Worm (Caenorhabditis elegans) whole organism, L4/young adult: ENCODE measurements around the gene C16C8.10.
"Not testable (repeated sequence)": the region's sequence is repeated elsewhere in the genome, so short reads cannot be mapped to it uniquely, and the experiment has no call there.

Experiments
- W03F9.2 ChIP-seq: fragments of 150-350 bp; optimal IDR thresholded peaks from 2 replicates; lab custom pipeline; 2014; ENCODE audit warnings: missing biosample characterization, missing genetic modification characterization
- dao-5 ChIP-seq: sonication (generic microtip); optimal IDR thresholded peaks from 2 replicates; lab custom pipeline; 2016; ENCODE audit warnings: missing genotype, missing genetic modification characterization, moderate library complexity, missing compliant biosample characterization
- him-1 ChIP-seq: sonication (generic microtip); optimal IDR thresholded peaks from 2 replicates; lab custom pipeline; 2016; ENCODE audit warnings: missing genotype, missing genetic modification reagents, missing genetic modification characterization, missing compliant biosample characterization

The C16C8.10 gene

DNA sequence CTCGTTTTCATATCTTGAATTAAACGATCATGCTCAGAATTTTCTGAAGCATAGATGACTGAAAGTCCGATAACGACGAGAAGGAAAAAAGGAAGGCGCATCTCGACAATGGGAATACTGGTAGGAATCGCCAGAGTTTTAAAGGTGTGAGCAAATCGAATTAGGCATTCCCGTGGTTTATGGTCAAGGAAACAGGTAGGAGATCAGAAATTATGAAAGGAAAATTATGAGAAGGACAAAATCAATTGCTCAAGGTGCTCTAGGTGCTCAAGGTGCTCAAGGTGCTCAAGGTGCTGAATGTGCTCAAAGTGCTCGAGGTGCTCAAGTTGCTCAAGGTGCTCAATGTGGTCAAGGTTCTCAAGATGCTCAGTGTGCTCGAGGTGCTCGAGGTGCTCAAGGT, at the start of gene C16C8.10:
TSS of gene C16C8.10 (minus strand) at position 101 of the 400 bp plus-strand sequence.
- not testable (repeated sequence) for TF ChIP-seq dao-5; W03F9.2 (tag; lab: Kevin White, UChicago); him-1 (tag; lab: Kevin White, UChicago)

DNA sequence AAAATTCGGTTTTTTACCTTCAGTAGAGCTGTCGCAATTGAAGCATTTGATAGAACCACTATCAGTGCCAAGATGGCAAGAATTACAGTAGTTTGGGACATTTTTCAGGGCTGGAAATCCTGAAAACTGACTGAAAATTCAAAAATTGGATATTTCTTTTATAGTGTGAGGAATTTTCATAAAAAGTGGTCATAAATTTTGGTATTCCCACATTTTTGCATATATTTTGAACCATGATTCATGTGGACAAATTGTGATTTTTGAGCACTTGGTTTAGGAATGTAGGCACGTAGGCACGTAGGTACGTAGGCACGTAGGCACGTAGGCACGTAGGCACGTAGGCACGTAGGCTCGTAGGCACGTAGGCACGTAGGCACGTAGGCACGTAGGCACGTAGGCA, 47.8 kb upstream of the C16C8.10 start, which contains the start of gene Y49F6B.19:
TSS of gene Y49F6B.19 (minus strand) at position 101 of the 400 bp plus-strand sequence.
- no peak for TF ChIP-seq dao-5
- no peak for TF ChIP-seq him-1 (tag; lab: Kevin White, UChicago)
- TF ChIP-seq W03F9.2 (tag; lab: Kevin White, UChicago) = no peak

DNA sequence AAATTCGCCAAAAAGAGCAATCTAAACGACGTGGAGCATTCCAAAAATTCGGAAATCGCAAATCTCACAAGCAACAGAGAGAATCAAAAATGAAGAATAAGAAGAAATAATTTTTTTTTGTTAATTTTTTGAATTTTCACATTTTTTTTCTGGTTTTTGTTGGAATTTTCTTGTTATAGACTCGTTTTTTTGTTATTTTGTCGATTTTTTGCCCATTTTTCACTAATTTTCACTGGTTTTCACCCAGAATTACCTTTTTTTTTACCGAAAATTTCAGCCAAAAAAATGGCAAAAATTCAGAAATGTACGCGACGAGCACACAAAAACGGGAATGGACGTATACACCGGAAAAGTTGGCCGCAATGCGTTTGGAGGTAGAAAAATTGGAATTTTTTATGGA, 40.2 kb upstream of the C16C8.10 start, which contains the start of gene cyh-1:
TSS of gene cyh-1 (plus strand) at position 301 of the 400 bp plus-strand sequence.
- TF ChIP-seq him-1 (tag; lab: Kevin White, UChicago) = no peak
- TF ChIP-seq dao-5 = no peak
- no peak for TF ChIP-seq W03F9.2 (tag; lab: Kevin White, UChicago)

DNA sequence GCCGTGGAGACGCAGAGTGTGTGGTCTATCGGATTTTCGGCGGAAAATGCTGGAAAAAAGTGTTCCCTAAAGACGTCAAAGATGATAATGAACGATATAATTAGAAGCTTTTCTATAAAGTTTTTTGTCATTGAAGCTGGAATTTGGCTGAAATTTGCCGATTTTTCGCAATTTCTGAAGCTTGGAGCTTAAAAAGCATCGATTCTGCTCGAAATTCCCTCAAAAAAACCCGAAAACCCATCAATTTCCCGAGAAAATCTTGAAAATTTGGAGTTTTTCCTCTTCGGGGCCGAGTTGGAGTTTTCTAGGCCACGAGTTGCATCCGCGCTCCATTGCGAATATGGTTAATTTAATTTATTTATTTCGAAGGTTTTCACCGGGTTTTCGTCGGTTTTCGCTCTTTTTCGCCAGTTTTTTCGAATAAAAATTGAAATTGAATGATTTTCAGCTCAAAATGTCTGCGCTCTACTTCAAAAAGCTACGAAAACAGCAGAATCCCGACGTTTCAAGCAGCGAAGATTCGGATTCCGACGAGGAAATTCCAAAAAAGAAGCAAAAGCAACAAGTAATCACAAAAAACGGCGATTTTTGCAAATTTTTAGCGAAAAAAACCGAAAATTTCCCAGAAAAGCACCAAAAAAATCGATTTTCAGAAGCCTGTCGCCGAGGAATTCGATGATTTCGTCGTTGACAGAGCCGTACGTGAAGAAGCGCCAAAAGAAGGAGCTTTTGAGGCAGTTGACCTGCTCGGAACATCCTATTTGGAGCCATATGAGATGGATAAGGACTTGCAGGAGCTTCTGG, 38.2 kb upstream of the C16C8.10 start, which contains the start of the genes col-71 and Y49F6B.2:
TSS of gene col-71 (minus strand) at position 51 of the 804 bp plus-strand sequence.
TSS of gene Y49F6B.2 (plus strand) at position 449 of the 804 bp plus-strand sequence.
- TF ChIP-seq dao-5 (no peak), W03F9.2 (tag; lab: Kevin White, UChicago) (peak; percentile 74), him-1 (tag; lab: Kevin White, UChicago) (peak; percentile 36)

DNA sequence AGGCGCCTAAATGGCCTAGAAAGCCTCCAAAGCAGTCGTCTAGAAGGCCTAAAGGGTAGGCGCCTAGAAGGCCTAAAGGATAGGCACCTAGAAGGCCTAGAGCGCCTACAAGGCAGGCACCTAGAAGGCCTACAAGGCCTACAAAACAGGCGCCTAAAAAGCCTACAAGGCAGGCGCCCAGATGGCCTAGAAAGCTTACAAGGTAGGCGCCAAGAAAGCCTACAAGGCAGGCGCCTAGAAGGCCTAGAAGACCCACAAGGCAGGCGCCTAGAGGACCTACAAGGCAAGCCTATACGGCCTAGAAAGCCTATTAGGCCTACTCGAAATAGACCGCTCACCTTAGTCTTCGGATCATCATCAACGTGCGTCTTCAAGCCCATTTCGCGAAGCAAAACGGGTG, 37.5 kb upstream of the C16C8.10 start:
- no peak for TF ChIP-seq W03F9.2 (tag; lab: Kevin White, UChicago)
- no peak for TF ChIP-seq him-1 (tag; lab: Kevin White, UChicago)
- no peak for TF ChIP-seq dao-5

DNA sequence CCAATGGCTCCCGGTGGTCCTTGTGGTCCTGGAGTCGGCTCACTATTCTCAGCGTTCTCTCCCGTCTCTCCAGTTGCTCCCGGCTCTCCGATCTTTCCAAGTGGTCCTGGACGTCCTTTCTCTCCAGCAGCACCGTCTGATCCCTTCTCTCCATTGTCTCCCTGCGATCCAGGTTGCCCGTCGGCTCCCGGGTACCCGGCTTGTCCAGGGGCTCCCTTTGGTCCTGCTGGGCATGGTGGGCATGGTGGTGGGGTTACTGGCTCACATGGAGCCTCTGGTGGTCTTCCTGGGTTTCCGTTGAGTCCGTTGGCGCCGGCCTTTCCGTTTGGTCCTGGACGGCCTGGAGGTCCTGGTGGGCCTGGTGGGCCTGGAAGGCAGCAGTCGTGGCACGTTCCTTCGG, 35.9 kb upstream of the C16C8.10 start:
- TF ChIP-seq dao-5 (no peak), him-1 (tag; lab: Kevin White, UChicago) (no peak), W03F9.2 (tag; lab: Kevin White, UChicago) (no peak)

DNA sequence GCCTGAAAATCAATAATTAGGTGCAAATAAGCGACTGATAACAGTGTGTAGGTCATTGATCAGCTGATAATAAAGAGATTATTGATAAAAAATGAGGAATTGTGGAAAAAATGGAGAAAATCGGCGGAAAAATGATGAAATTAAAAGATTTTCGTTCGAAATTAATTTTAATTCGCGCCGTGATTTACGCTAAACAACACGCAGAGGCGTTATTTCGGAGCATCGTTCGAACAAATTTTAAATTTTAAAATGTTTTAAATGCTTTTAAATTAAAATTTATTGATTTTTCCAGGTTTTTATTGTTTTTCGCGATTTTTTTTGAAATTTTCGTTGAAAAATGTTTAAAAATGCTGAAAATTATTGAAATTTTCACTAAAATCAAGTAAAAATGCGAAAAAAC, 34.9 kb upstream of the C16C8.10 start, which contains the start of gene Y49F6B.9:
TSS of gene Y49F6B.9 (minus strand) at position 2 of the 400 bp plus-strand sequence.
- TF ChIP-seq W03F9.2 (tag; lab: Kevin White, UChicago) (no peak), him-1 (tag; lab: Kevin White, UChicago) (no peak), dao-5 (no peak)

DNA sequence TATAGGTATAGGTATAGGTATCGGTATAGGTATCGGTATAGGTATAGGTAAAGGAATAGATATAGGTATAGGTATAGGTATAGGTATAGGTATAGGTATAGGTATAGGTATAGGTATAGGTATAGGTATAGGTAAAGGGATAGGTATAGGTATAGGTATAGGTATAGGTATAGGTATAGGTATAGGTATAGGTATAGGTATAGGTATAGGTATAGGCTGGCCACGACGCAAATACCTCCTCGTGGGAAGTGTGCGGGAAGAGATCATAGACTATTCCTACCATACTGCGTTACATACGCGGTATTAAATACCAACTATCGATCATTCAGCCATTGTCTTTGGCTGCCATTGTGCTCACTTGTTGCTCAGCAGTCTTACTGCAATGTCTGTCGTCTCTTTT, 26.3 kb upstream of the C16C8.10 start, which contains the start of gene fbxb-112:
TSS of gene fbxb-112 (plus strand) at position 301 of the 400 bp plus-strand sequence.
- TF ChIP-seq dao-5; him-1 (tag; lab: Kevin White, UChicago); W03F9.2 (tag; lab: Kevin White, UChicago): not testable (repeated sequence)

DNA sequence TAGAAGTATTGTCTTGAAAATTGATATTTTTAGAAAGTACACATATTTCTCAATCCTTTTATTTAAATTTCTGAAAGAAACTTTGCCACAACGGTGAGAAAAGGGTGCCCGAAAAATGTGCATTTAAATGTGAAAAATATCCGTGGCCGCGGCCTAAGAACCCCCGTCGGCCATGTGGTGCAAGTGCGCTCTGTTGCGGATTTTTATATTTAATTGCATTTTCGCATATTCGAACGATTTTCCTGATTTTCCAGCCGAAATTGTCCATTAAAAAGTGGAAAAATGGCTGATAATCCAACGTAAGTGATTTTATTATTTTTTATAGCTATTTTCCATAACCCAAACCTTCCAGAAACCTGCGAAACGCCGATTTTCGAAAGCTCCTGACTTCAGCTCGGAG, 17.8 kb upstream of the C16C8.10 start, which contains the start of gene smu-2:
TSS of gene smu-2 (plus strand) at position 178 of the 400 bp plus-strand sequence.
- TF ChIP-seq dao-5 (no peak), W03F9.2 (tag; lab: Kevin White, UChicago) (no peak), him-1 (tag; lab: Kevin White, UChicago) (no peak)

DNA sequence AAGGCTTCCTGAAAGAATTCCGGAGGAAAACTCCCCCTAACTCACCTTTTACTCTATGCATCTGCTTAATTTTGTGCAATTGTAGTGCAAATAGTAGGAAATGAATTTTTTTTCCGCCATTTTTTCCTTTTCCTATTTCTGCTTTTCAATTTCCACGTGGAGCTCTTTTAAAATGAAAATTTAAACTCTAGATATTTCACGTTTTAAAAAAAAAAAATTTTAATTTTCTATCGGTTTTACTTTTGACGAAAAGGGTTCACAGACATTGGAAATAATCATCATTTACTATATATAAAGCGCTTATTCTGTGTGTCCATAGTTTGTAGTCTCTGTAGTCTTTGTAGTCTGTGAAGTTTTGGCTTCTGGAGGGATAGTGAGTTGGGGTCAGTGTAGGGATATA, 17.1 kb upstream of the C16C8.10 start, which contains the start of gene Y49F6B.8:
TSS of gene Y49F6B.8 (minus strand) at position 101 of the 400 bp plus-strand sequence.
- TF ChIP-seq W03F9.2 (tag; lab: Kevin White, UChicago) (no peak), dao-5 (no peak), him-1 (tag; lab: Kevin White, UChicago) (no peak)

DNA sequence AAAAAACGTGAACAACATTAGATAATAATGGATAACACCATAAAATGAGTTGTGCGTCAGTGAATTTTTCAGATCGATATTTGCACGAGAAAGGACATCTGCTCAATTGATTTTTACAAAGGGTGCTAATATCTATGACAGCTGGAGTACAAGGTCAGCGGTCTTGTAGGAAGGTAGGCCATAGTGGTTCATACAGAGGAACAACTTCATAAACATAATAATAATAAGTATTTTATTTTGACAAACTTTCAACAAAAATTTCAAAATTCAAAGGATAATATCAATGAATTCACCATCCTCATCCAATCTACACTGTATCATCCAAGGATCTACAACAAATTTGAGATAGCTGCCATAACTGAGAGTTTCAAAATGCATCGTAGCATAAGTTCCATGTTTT, 12.7 kb upstream of the C16C8.10 start, which contains the start of gene fbxb-104:
TSS of gene fbxb-104 (minus strand) at position 101 of the 400 bp plus-strand sequence.
- no peak for TF ChIP-seq W03F9.2 (tag; lab: Kevin White, UChicago)
- no peak for TF ChIP-seq dao-5
- no peak for TF ChIP-seq him-1 (tag; lab: Kevin White, UChicago)

DNA sequence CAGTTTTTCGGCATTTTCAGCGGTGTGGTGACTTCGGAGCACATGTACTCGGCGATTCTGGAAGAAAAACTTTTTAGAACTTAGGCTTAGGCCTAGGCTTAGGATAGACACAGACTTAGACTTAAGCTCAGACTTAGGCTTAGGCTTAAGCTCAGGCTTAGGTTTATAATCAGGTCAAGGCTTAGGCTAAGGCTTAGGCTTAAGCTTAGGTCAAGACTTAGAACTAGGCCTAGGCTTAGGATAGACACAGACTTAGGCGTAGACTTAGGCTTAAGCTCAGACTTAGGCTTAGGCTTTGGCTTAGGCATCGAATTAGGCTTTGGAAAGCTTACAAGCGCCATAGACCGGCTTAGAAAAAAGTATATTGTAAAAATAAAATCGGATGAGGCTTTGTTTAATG, 12.1 kb upstream of the C16C8.10 start:
- TF ChIP-seq dao-5 = no peak
- TF ChIP-seq him-1 (tag; lab: Kevin White, UChicago) = no peak
- no peak for TF ChIP-seq W03F9.2 (tag; lab: Kevin White, UChicago)

DNA sequence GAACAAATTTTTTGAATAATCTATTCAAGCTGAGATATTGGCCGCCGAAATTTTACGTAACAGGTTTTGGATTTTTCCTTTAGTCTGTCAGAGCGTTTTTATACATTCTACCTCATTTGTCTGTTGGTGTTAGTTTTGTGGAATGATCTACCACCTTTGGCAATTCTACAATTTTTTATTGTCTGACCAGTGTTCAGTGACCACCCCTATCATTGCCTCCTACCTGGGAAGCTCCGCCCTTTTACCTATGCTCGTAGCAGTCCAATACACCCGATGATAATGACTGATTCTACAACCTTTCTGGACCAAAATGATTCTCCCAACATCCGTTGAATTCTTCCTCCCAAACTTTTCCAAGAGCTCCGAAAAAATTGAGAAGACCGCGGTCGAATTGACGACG, 9.3 kb upstream of the C16C8.10 start, which contains the start of gene sdz-32:
TSS of gene sdz-32 (plus strand) at position 301 of the 400 bp plus-strand sequence.
- no peak for TF ChIP-seq him-1 (tag; lab: Kevin White, UChicago)
- no peak for TF ChIP-seq dao-5
- no peak for TF ChIP-seq W03F9.2 (tag; lab: Kevin White, UChicago)

DNA sequence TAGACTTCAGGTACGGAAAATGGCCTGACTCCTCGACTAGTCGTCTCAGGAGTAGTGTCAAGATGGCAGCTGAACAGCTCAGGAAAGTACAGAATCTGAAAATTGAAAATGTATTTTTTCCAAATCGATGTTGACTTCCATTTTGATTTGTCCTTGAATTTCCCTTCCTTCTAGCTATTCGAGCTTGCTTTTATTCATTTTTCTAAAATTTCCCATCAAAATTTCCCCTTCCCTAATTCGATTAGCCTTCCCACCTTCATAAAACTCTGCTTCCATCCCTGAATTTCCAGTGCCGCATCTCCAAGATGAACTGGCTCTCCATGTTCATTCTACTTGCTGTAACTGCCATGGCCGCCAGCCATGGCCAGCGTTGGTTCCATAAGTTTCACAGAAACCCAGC, 8.3 kb upstream of the C16C8.10 start, which contains the start of gene Y49F6B.6:
TSS of gene Y49F6B.6 (plus strand) at position 301 of the 400 bp plus-strand sequence.
- TF ChIP-seq him-1 (tag; lab: Kevin White, UChicago) (no peak), W03F9.2 (tag; lab: Kevin White, UChicago) (no peak), dao-5 (no peak)
